Fruit fly (Drosophila melanogaster): ENCODE data around the gene Ssdp.

Ssdp gene

dm6 chr3R:18185385-18185784 is 14.0 kb downstream of the Ssdp start, which contains the start of the genes Arp5 and CG7208 (continued):
- TF ChIP-seq gro (GFP tag; optimal IDR thresholded peaks at IDR 0.05) (peak; percentile 47), sc (optimal IDR thresholded peaks at IDR 0.05) (no peak), sc (GFP tag; optimal IDR thresholded peaks at IDR 0.05) (peak; percentile 47), CG7372 (GFP tag; IDR thresholded peaks at IDR 0.05) (peak; percentile 66), gt (GFP tag; IDR thresholded peaks at IDR 0.05) (no peak), trem (tag; optimal IDR thresholded peaks at IDR 0.05) (peak; percentile 58), prd (optimal IDR thresholded peaks at IDR 0.05) (no peak), prd (GFP tag; IDR thresholded peaks at IDR 0.05) (peak; percentile 66), Hr51 (GFP tag; optimal IDR thresholded peaks at IDR 0.05) (peak in 1 of 2 experiments; percentile 44), CG7556 (GFP tag; optimal IDR thresholded peaks at IDR 0.05) (peak; percentile 60), ci (GFP tag; IDR thresholded peaks at IDR 0.05) (peak; percentile 36; the same call in 1 of the 3 replicates), run (tag; optimal IDR thresholded peaks at IDR 0.05) (no peak), stc (GFP tag; IDR thresholded peaks at IDR 0.05) (peak; percentile 64; the same call in 1 of the 2 replicates), CG10654 (GFP tag; optimal IDR thresholded peaks at IDR 0.05) (peak; percentile 60), tap (tag; optimal IDR thresholded peaks at IDR 0.05) (peak; percentile 53), B-H1 (GFP tag; IDR thresholded peaks at IDR 0.05) (peak; percentile 29; the same call in 1 of the 3 replicates), salm (tag; optimal IDR thresholded peaks at IDR 0.05) (peak; percentile 5), cad (GFP tag; optimal IDR thresholded peaks at IDR 0.05) (no peak), Mes4 (GFP tag; optimal IDR thresholded peaks at IDR 0.05) (peak; percentile 11), maf-S (GFP tag; optimal IDR thresholded peaks at IDR 0.05) (peak; percentile 53), Gsc (GFP tag; IDR thresholded peaks at IDR 0.05) (no peak), CG9215 (GFP tag; IDR thresholded peaks at IDR 0.05) (peak; percentile 69), Dad (GFP tag; optimal IDR thresholded peaks at IDR 0.05) (peak; percentile 36), CG9797 (GFP tag; optimal IDR thresholded peaks at IDR 0.05) (no peak), CG33213 (GFP tag; optimal IDR thresholded peaks at IDR 0.05) (peak; percentile 53), CG10979 (tag; optimal IDR thresholded peaks at IDR 0.05) (peak; percentile 53), ken (GFP tag; IDR thresholded peaks at IDR 0.05) (peak; percentile 63; the same call in 1 of the 3 replicates), CG12659 (GFP tag; optimal IDR thresholded peaks at IDR 0.05) (peak; percentile 86), CG14441 (GFP tag; IDR thresholded peaks at IDR 0.05) (peak; percentile 45; the same call in 1 of the 2 replicates), Meics (GFP tag; optimal IDR thresholded peaks at IDR 0.05) (peak; percentile 85), CG12299 (tag; optimal IDR thresholded peaks at IDR 0.05) (peak; percentile 55), CG10209 (GFP tag; optimal IDR thresholded peaks at IDR 0.05) (peak; percentile 68), CG18599 (GFP tag; optimal IDR thresholded peaks at IDR 0.05) (peak; percentile 82), dm (GFP tag; optimal IDR thresholded peaks at IDR 0.05) (peak; percentile 5), E2f2 (GFP tag; IDR thresholded peaks at IDR 0.05) (peak; percentile 60; the same call in 1 of the 2 replicates), caup (GFP tag; optimal IDR thresholded peaks at IDR 0.05; ENCODE audit: severe bottlenecking) (peak; percentile 64), psq (GFP tag; optimal IDR thresholded peaks at IDR 0.05) (peak; percentile 91), Dbx (GFP tag; IDR thresholded peaks at IDR 0.05) (peak; percentile 82), Trl (optimal IDR thresholded peaks at IDR 0.05) (no peak), Trl (GFP tag; optimal IDR thresholded peaks at IDR 0.05) (peak; percentile 46), CG7928 (GFP tag; optimal IDR thresholded peaks at IDR 0.05) (peak; percentile 30), CG12104 (GFP tag; optimal IDR thresholded peaks at IDR 0.05) (peak; percentile 61), ATbp (GFP tag; optimal IDR thresholded peaks at IDR 0.05) (peak; percentile 32), CG6654 (GFP tag; optimal IDR thresholded peaks at IDR 0.05) (no peak), kay (GFP tag; optimal IDR thresholded peaks at IDR 0.05) (peak; percentile 43), CG3847 (GFP tag; IDR thresholded peaks at IDR 0.05) (peak; percentile 81), ssp (GFP tag; IDR thresholded peaks at IDR 0.05) (peak; percentile 41), pum (GFP tag; optimal IDR thresholded peaks at IDR 0.05) (peak; percentile 48), fd3F (GFP tag; optimal IDR thresholded peaks at IDR 0.05) (peak; percentile 71), en (GFP tag; optimal IDR thresholded peaks at IDR 0.05) (peak; percentile 0), Fer3 (tag; optimal IDR thresholded peaks at IDR 0.05) (peak; percentile 77), CTCF (GFP tag; optimal IDR thresholded peaks at IDR 0.05) (peak; percentile 6), Chrac-16 (GFP tag; optimal IDR thresholded peaks at IDR 0.05) (peak; percentile 78)

Measured in whole organism, embryonic.